Fruit fly (Drosophila melanogaster) whole organism, prepupa: ENCODE measurements around the gene Sox100B.

ENCODE experiments used
- Blimp-1 ChIP-seq: fragments of 200-800 bp; sonication (Bioruptor generic); optimal IDR thresholded peaks from 3 replicates; lab custom pipeline; 2017; ENCODE audit warnings: missing biosample characterization, missing genetic modification characterization, mild to moderate bottlenecking, moderate library complexity, missing genetic modification reagents
- CG10669 ChIP-seq: fragments of 200-800 bp; sonication (Bioruptor generic); optimal IDR thresholded peaks from 3 replicates; lab custom pipeline; 2018; ENCODE audit warnings: missing biosample characterization, mild to moderate bottlenecking, missing genetic modification characterization, moderate library complexity
- CG11294 ChIP-seq: fragments of 200-800 bp; sonication (Bioruptor generic); IDR thresholded peaks from 2 replicates; pipeline ENCODE4 v1.3.6; 2022; ENCODE audit warnings: missing biosample characterization, missing genetic modification characterization
- CG11762 ChIP-seq: fragments of 200-800 bp; sonication (Bioruptor generic); optimal IDR thresholded peaks from 3 replicates; lab custom pipeline; 2016; ENCODE audit warnings: missing biosample characterization, missing genetic modification characterization; ENCODE audit not compliant: insufficient read depth
- CG11902 ChIP-seq: fragments of 200-800 bp; sonication (Bioruptor generic); optimal IDR thresholded peaks from 3 replicates; lab custom pipeline; 2016; ENCODE audit warnings: missing biosample characterization, missing genetic modification characterization
- CG15336 ChIP-seq: fragments of 200-800 bp; sonication (Bioruptor generic); IDR thresholded peaks from 2 replicates; pipeline ENCODE4 v1.3.6; 2022; ENCODE audit warnings: missing biosample characterization, missing genetic modification characterization
- CG3032 ChIP-seq: fragments of 200-800 bp; optimal IDR thresholded peaks from 2 replicates; lab custom pipeline; 2019; ENCODE audit warnings: missing biosample characterization, mild to moderate bottlenecking, missing genetic modification characterization, moderate library complexity
- CG34406 ChIP-seq: fragments of 200-800 bp; sonication (Bioruptor generic); optimal IDR thresholded peaks from 3 replicates; lab custom pipeline; 2016; ENCODE audit warnings: missing biosample characterization, missing genetic modification characterization
- CG3919 ChIP-seq: fragments of 200-800 bp; sonication (Bioruptor generic); optimal IDR thresholded peaks from 3 replicates; lab custom pipeline; 2016; ENCODE audit warnings: missing biosample characterization, missing genetic modification characterization
- CG4318 ChIP-seq: fragments of 200-800 bp; sonication (Bioruptor generic); optimal IDR thresholded peaks from 3 replicates; lab custom pipeline; 2017; ENCODE audit warnings: missing biosample characterization, mild to moderate bottlenecking, missing genetic modification characterization
- CG6163 ChIP-seq: fragments of 200-800 bp; sonication (Bioruptor generic); IDR thresholded peaks from 3 replicates; pipeline ENCODE4 v1.3.6; 2022; ENCODE audit warnings: missing biosample characterization, missing genetic modification characterization
- CG6792 ChIP-seq: fragments of 200-800 bp; sonication (Bioruptor generic); optimal IDR thresholded peaks from 3 replicates; lab custom pipeline; 2016; ENCODE audit warnings: missing biosample characterization, missing genetic modification characterization
- CG6808 ChIP-seq: fragments of 200-800 bp; sonication (Bioruptor generic); optimal IDR thresholded peaks from 3 replicates; lab custom pipeline; 2017; ENCODE audit warnings: missing biosample characterization, missing genetic modification characterization, mild to moderate bottlenecking, moderate library complexity, missing genetic modification reagents
- CG7368 ChIP-seq: fragments of 200-800 bp; sonication (Bioruptor generic); optimal IDR thresholded peaks from 3 replicates; lab custom pipeline; 2016; ENCODE audit warnings: missing biosample characterization, missing genetic modification characterization
- CG8119 ChIP-seq: fragments of 200-800 bp; sonication (Bioruptor generic); IDR thresholded peaks from 3 replicates; pipeline ENCODE4 v1.3.6; 2022; ENCODE audit warnings: missing biosample characterization, missing genetic modification characterization
- CG8632 ChIP-seq: fragments of 200-800 bp; sonication (Bioruptor generic); optimal IDR thresholded peaks from 3 replicates; lab custom pipeline; 2016; ENCODE audit warnings: missing biosample characterization, missing genetic modification characterization
- CG9139 ChIP-seq: fragments of 200-800 bp; sonication (Bioruptor generic); optimal IDR thresholded peaks from 3 replicates; lab custom pipeline; 2017; ENCODE audit warnings: missing biosample characterization, mild to moderate bottlenecking, missing genetic modification characterization
- Eip93F ChIP-seq: fragments of 200-800 bp; sonication (Bioruptor generic); optimal IDR thresholded peaks from 2 replicates; lab custom pipeline; 2016; ENCODE audit warnings: missing biosample characterization, mild to moderate bottlenecking, missing genetic modification characterization
- Ets21C ChIP-seq: fragments of 200-800 bp; sonication (Bioruptor generic); optimal IDR thresholded peaks from 3 replicates; lab custom pipeline; 2016; ENCODE audit warnings: missing biosample characterization, missing genetic modification characterization
- Ets96B ChIP-seq: fragments of 200-800 bp; optimal IDR thresholded peaks from 2 replicates; lab custom pipeline; 2019; ENCODE audit warnings: missing biosample characterization, mild to moderate bottlenecking, missing genetic modification characterization, moderate library complexity
- Gug ChIP-seq: fragments of 200-800 bp; sonication (Bioruptor generic); IDR thresholded peaks from 2 replicates; pipeline ENCODE4 v1.3.6; 2022; ENCODE audit warnings: missing biosample characterization, missing genetic modification characterization
- Hr38 ChIP-seq: sonication (Bioruptor generic); optimal IDR thresholded peaks from 2 replicates; lab custom pipeline; 2016; ENCODE audit warnings: missing biosample characterization, missing genetic modification characterization
- Hr39 ChIP-seq: fragments of 200-800 bp; sonication (Bioruptor generic); optimal IDR thresholded peaks from 2 replicates; lab custom pipeline; 2016; ENCODE audit warnings: missing biosample characterization, missing genetic modification characterization
- Hr4 ChIP-seq: fragments of 200-800 bp; sonication (Bioruptor generic); optimal IDR thresholded peaks from 3 replicates; lab custom pipeline; 2016; ENCODE audit warnings: missing biosample characterization, missing genetic modification characterization
- Lpt ChIP-seq: fragments of 200-800 bp; sonication (Bioruptor generic); optimal IDR thresholded peaks from 3 replicates; lab custom pipeline; 2016; ENCODE audit warnings: missing biosample characterization, missing genetic modification characterization
- OdsH ChIP-seq: fragments of 200-800 bp; sonication (Bioruptor generic); optimal IDR thresholded peaks from 3 replicates; lab custom pipeline; 2016; ENCODE audit warnings: missing biosample characterization, missing genetic modification characterization
- Smox ChIP-seq: fragments of 200-800 bp; sonication (Bioruptor generic); optimal IDR thresholded peaks from 3 replicates; lab custom pipeline; 2016; ENCODE audit warnings: missing biosample characterization, missing genetic modification characterization
- Sox102F ChIP-seq: fragments of 200-800 bp; sonication (Bioruptor generic); optimal IDR thresholded peaks from 2 replicates; lab custom pipeline; 2016; ENCODE audit warnings: missing biosample characterization, mild to moderate bottlenecking, missing genetic modification characterization
- acj6 ChIP-seq: fragments of 200-800 bp; sonication (Bioruptor generic); optimal IDR thresholded peaks from 3 replicates; lab custom pipeline; 2016; ENCODE audit warnings: missing biosample characterization, missing genetic modification characterization
- cyc ChIP-seq: fragments of 200-800 bp; sonication (Bioruptor generic); optimal IDR thresholded peaks from 3 replicates; lab custom pipeline; 2016; ENCODE audit warnings: missing biosample characterization, missing genetic modification characterization
- dac ChIP-seq: fragments of 200-800 bp; sonication (Bioruptor generic); optimal IDR thresholded peaks from 2 replicates; lab custom pipeline; 2017; ENCODE audit warnings: missing biosample characterization, mild to moderate bottlenecking, missing genetic modification characterization
- dsx ChIP-seq: fragments of 200-800 bp; optimal IDR thresholded peaks from 3 replicates; lab custom pipeline; 2019; ENCODE audit warnings: missing biosample characterization, mild to moderate bottlenecking, missing genetic modification characterization, moderate library complexity; ENCODE audit not compliant: poor library complexity, severe bottlenecking
- eg ChIP-seq: fragments of 200-800 bp; sonication (Bioruptor generic); IDR thresholded peaks from 3 replicates; pipeline ENCODE4 v1.3.6; 2022; ENCODE audit warnings: missing biosample characterization, missing genetic modification characterization
- esn ChIP-seq: fragments of 200-800 bp; sonication (Bioruptor generic); optimal IDR thresholded peaks from 2 replicates; lab custom pipeline; 2016; ENCODE audit warnings: missing biosample characterization, mild to moderate bottlenecking, missing genetic modification characterization, moderate library complexity
- fd59A ChIP-seq: fragments of 200-800 bp; sonication (Bioruptor generic); optimal IDR thresholded peaks from 2 replicates; lab custom pipeline; 2017; ENCODE audit warnings: missing biosample characterization, mild to moderate bottlenecking, missing genetic modification characterization, missing genetic modification reagents
- fd85E ChIP-seq: fragments of 200-800 bp; sonication (Bioruptor generic); optimal IDR thresholded peaks from 3 replicates; lab custom pipeline; 2016; ENCODE audit warnings: missing biosample characterization, missing genetic modification characterization
- lz ChIP-seq: fragments of 200-800 bp; sonication (Bioruptor generic); optimal IDR thresholded peaks from 3 replicates; lab custom pipeline; 2016; ENCODE audit warnings: missing biosample characterization, missing genetic modification characterization
- net ChIP-seq: fragments of 200-800 bp; sonication (Bioruptor generic); optimal IDR thresholded peaks from 3 replicates; lab custom pipeline; 2016; ENCODE audit warnings: missing biosample characterization, missing genetic modification characterization
- pdm3 ChIP-seq: fragments of 200-800 bp; sonication (Bioruptor generic); optimal IDR thresholded peaks from 3 replicates; lab custom pipeline; 2016; ENCODE audit warnings: missing biosample characterization, missing genetic modification characterization
- salr ChIP-seq, 2 experiments: fragments of 200-800 bp; sonication (Bioruptor generic); optimal IDR thresholded peaks; 3 replicates each; lab custom pipeline; 2016 to 2018; ENCODE audit warnings: missing biosample characterization in 2 of 2, missing genetic modification characterization in 2 of 2, mild to moderate bottlenecking in 1 of 2
- spab ChIP-seq: fragments of 200-800 bp; sonication (Bioruptor generic); optimal IDR thresholded peaks from 2 replicates; lab custom pipeline; 2017; ENCODE audit warnings: missing biosample characterization, mild to moderate bottlenecking, missing genetic modification characterization, missing genetic modification reagents

Gene Sox100B

dm6 chr3R:31059036-31059806, 5.8 kb upstream of the Sox100B start (continued):
- TF ChIP-seq cyc (GFP tag; lab: Kevin White, UChicago) (peak; percentile 84), Ets96B (tag; lab: Kevin White, UChicago) (peak; percentile 90), CG34406 (GFP tag; lab: Kevin White, UChicago) (peak; percentile 94), eg (GFP tag; lab: Robert Waterston, UW) (peak; percentile 84), CG7368 (GFP tag; lab: Kevin White, UChicago) (peak; percentile 85), salr (GFP tag; optimal IDR thresholded peaks at IDR 0.05; lab: Kevin White, UChicago) (peak; percentile 63 to 66), Sox102F (GFP tag; lab: Kevin White, UChicago) (peak; percentile 91), CG6163 (GFP tag; lab: Robert Waterston, UW) (peak; percentile 92), CG8632 (peak; percentile 94), CG6792 (GFP tag; lab: Kevin White, UChicago) (peak; percentile 91), Hr4 (GFP tag; lab: Kevin White, UChicago) (peak; percentile 77), dsx (GFP tag; lab: Kevin White, UChicago) (peak; percentile 78), Hr38 (GFP tag; lab: Kevin White, UChicago) (no peak), CG11294 (GFP tag; lab: Robert Waterston, UW) (peak; percentile 20; the same call in 1 of the 2 replicates), Lpt (GFP tag; lab: Kevin White, UChicago) (peak; percentile 77), acj6 (GFP tag; lab: Kevin White, UChicago) (peak; percentile 91), spab (GFP tag; lab: Kevin White, UChicago) (peak; percentile 74), Eip93F (GFP tag; lab: Kevin White, UChicago) (peak; percentile 90), CG11762 (GFP tag; lab: Kevin White, UChicago) (peak; percentile 84), CG3032 (tag; lab: Kevin White, UChicago) (peak; percentile 83), CG4318 (GFP tag; lab: Kevin White, UChicago) (peak; percentile 79), Ets21C (GFP tag; lab: Kevin White, UChicago) (peak; percentile 74), CG8119 (peak; percentile 85), pdm3 (GFP tag; lab: Kevin White, UChicago) (peak; percentile 80), esn (GFP tag; lab: Kevin White, UChicago) (peak; percentile 94), CG3919 (GFP tag; lab: Kevin White, UChicago) (peak; percentile 91), CG9139 (GFP tag; lab: Kevin White, UChicago) (peak; percentile 48), Blimp-1 (GFP tag; lab: Kevin White, UChicago) (peak; percentile 84), fd59A (GFP tag; lab: Kevin White, UChicago) (peak; percentile 49), net (GFP tag; lab: Kevin White, UChicago) (peak; percentile 84), Hr39 (GFP tag; lab: Kevin White, UChicago) (peak; percentile 80), lz (peak; percentile 85), Smox (GFP tag; lab: Kevin White, UChicago) (peak; percentile 89), CG6808 (GFP tag; lab: Kevin White, UChicago) (peak; percentile 70), dac (GFP tag; lab: Kevin White, UChicago) (peak; percentile 70), CG10669 (GFP tag; lab: Kevin White, UChicago) (peak; percentile 84), CG15336 (GFP tag; lab: Robert Waterston, UW) (peak; percentile 82), fd85E (GFP tag; lab: Kevin White, UChicago) (peak; percentile 63), OdsH (peak; percentile 90), CG11902 (peak; percentile 90), Gug (peak; percentile 69)
